Fruit fly (Drosophila melanogaster) whole organism, adult: Measurements from ENCODE around the gene Cul5.

Source experiments
- CG11617 ChIP-seq: fragments of 200-800 bp; sonication (Bioruptor generic); optimal IDR thresholded peaks from 2 replicates; lab custom pipeline; 2017; ENCODE audit warnings: mild to moderate bottlenecking, missing biosample characterization, missing genetic modification reagents, missing genetic modification characterization
- CG33017 ChIP-seq: fragments of 200-800 bp; sonication (Bioruptor generic); optimal IDR thresholded peaks from 2 replicates; lab custom pipeline; 2018; ENCODE audit warnings: missing biosample characterization, mild to moderate bottlenecking, missing genetic modification characterization, moderate library complexity
- CG5204 ChIP-seq: fragments of 200-800 bp; sonication (Bioruptor generic); optimal IDR thresholded peaks from 2 replicates; lab custom pipeline; 2016; ENCODE audit warnings: missing biosample characterization, missing genetic modification characterization
- Clk ChIP-seq: fragments of 200-800 bp; sonication (Bioruptor generic); optimal IDR thresholded peaks from 2 replicates; lab custom pipeline; 2017; ENCODE audit warnings: missing biosample characterization, missing genetic modification characterization
- Crg-1 ChIP-seq: fragments of 200-800 bp; sonication (Bioruptor generic); optimal IDR thresholded peaks from 2 replicates; lab custom pipeline; 2016; ENCODE audit warnings: missing biosample characterization, missing genetic modification characterization
- Hr96 ChIP-seq: fragments of 200-800 bp; sonication (Bioruptor generic); optimal IDR thresholded peaks from 2 replicates; lab custom pipeline; 2016; ENCODE audit warnings: missing biosample characterization, missing genetic modification characterization
- Mnt ChIP-seq: fragments of 200-800 bp; sonication (Bioruptor generic); optimal IDR thresholded peaks from 2 replicates; lab custom pipeline; 2016; ENCODE audit warnings: missing biosample characterization, mild to moderate bottlenecking, missing genetic modification characterization
- bab1 ChIP-seq: fragments of 200-800 bp; sonication (Bioruptor generic); optimal IDR thresholded peaks from 3 replicates; lab custom pipeline; 2019; ENCODE audit warnings: missing biosample characterization, mild to moderate bottlenecking, missing genetic modification characterization, moderate library complexity
- cic ChIP-seq: fragments of 200-800 bp; sonication (Bioruptor generic); optimal IDR thresholded peaks from 2 replicates; lab custom pipeline; 2017; ENCODE audit warnings: missing biosample characterization, mild to moderate bottlenecking, missing genetic modification characterization, moderate library complexity
- cnc ChIP-seq, 2 experiments: fragments of >200 bp; optimal IDR thresholded peaks; 2 replicates each; lab custom pipeline; 2017
- pad ChIP-seq: fragments of 200-800 bp; sonication (Bioruptor generic); optimal IDR thresholded peaks from 3 replicates; lab custom pipeline; 2017; ENCODE audit warnings: missing biosample characterization, missing genetic modification characterization, mild to moderate bottlenecking, moderate library complexity, missing genetic modification reagents
- tj ChIP-seq: fragments of 200-800 bp; sonication (Bioruptor generic); optimal IDR thresholded peaks from 3 replicates; lab custom pipeline; 2017; ENCODE audit warnings: missing biosample characterization, mild to moderate bottlenecking, missing genetic modification characterization, moderate library complexity

- TF ChIP-seq Hr96 (GFP tag; lab: Kevin White, UChicago) (no peak), pad (peak; percentile 8), CG11617 (GFP tag; lab: Kevin White, UChicago) (peak; percentile 2), CG33017 (peak; percentile 33), bab1 (GFP tag; lab: Kevin White, UChicago) (no peak), tj (GFP tag; lab: Kevin White, UChicago) (peak; percentile 45), cic (no peak), Clk (GFP tag; lab: Kevin White, UChicago) (no peak), cnc (optimal IDR thresholded peaks at IDR 0.05; lab: Kevin White, UChicago) (no peak), Mnt (GFP tag; lab: Kevin White, UChicago) (peak; percentile 12), Crg-1 (GFP tag; lab: Kevin White, UChicago) (peak; percentile 37), CG5204 (no peak)
These were observed 11.3 kb upstream of the Cul5 start for dm6 chr3R:29074001-29074609.
